Fruit fly (Drosophila melanogaster) whole organism, embryonic: ENCODE data around the gene ATPsynO.

ENCODE experiments used
- Abd-B ChIP-seq: fragments of 200-800 bp; sonication (Bioruptor generic); optimal IDR thresholded peaks from 2 replicates; lab custom pipeline; 2018; ENCODE audit warnings: missing biosample characterization, mild to moderate bottlenecking, missing genetic modification characterization, moderate library complexity
- CG10267 ChIP-seq: fragments of 200-800 bp; sonication (Bioruptor generic); optimal IDR thresholded peaks from 2 replicates; lab custom pipeline; 2018; ENCODE audit warnings: missing biosample characterization, mild to moderate bottlenecking, missing genetic modification characterization, moderate library complexity
- CG12659 ChIP-seq: fragments of 200-800 bp; sonication (Bioruptor generic); optimal IDR thresholded peaks from 3 replicates; lab custom pipeline; 2017; ENCODE audit warnings: mild to moderate bottlenecking, missing biosample characterization, missing genetic modification reagents, missing genetic modification characterization
- CG13123 ChIP-seq: fragments of 200-800 bp; sonication (Bioruptor generic); optimal IDR thresholded peaks from 2 replicates; lab custom pipeline; 2016; ENCODE audit warnings: missing biosample characterization, missing genetic modification characterization
- CG14710 ChIP-seq: fragments of 200-800 bp; sonication (Bioruptor generic); optimal IDR thresholded peaks from 3 replicates; lab custom pipeline; 2019; ENCODE audit warnings: missing biosample characterization, mild to moderate bottlenecking, missing genetic modification characterization, moderate library complexity
- CG15011 ChIP-seq: fragments of 200-800 bp; sonication (Bioruptor generic); optimal IDR thresholded peaks from 3 replicates; lab custom pipeline; 2018; ENCODE audit warnings: missing biosample characterization, mild to moderate bottlenecking, missing genetic modification characterization
- CG16813 ChIP-seq: fragments of 200-800 bp; sonication (Bioruptor generic); IDR thresholded peaks from 3 replicates; pipeline ENCODE4 v1.3.6; 2022; ENCODE audit warnings: missing biosample characterization, missing genetic modification characterization; ENCODE audit not compliant: partially characterized antibody
- CG17186 ChIP-seq: fragments of 200-800 bp; sonication (Bioruptor generic); optimal IDR thresholded peaks from 3 replicates; lab custom pipeline; 2017; ENCODE audit warnings: missing biosample characterization, missing genetic modification reagents, missing genetic modification characterization
- CG1792 ChIP-seq: fragments of 200-800 bp; sonication (Bioruptor generic); optimal IDR thresholded peaks from 2 replicates; lab custom pipeline; 2016; ENCODE audit warnings: missing biosample characterization, missing genetic modification characterization
- CG18476 ChIP-seq: fragments of 200-800 bp; sonication (Bioruptor generic); optimal IDR thresholded peaks from 2 replicates; lab custom pipeline; 2016; ENCODE audit warnings: missing biosample characterization, mild to moderate bottlenecking, missing genetic modification characterization
- CG3281 ChIP-seq: fragments of 200-800 bp; sonication (Bioruptor generic); optimal IDR thresholded peaks from 3 replicates; lab custom pipeline; 2017; ENCODE audit warnings: missing biosample characterization, mild to moderate bottlenecking, missing genetic modification characterization
- CG9797 ChIP-seq: fragments of 200-800 bp; sonication (Bioruptor generic); optimal IDR thresholded peaks from 3 replicates; lab custom pipeline; 2018; ENCODE audit warnings: missing biosample characterization, mild to moderate bottlenecking, missing genetic modification characterization
- CkIIα-i1 ChIP-seq: fragments of 200-800 bp; sonication (Bioruptor generic); IDR thresholded peaks from 2 replicates; pipeline ENCODE4 v1.3.6; 2022; ENCODE audit warnings: missing biosample characterization, missing genetic modification characterization
- Dp ChIP-seq: fragments of 200-800 bp; sonication (Bioruptor generic); optimal IDR thresholded peaks from 2 replicates; lab custom pipeline; 2018; ENCODE audit warnings: missing biosample characterization, mild to moderate bottlenecking, missing genetic modification characterization, moderate library complexity
- Dref ChIP-seq: fragments of 200-800 bp; sonication (Bioruptor generic); IDR thresholded peaks from 2 replicates; pipeline ENCODE4 v1.3.6; 2022; ENCODE audit warnings: missing biosample characterization, missing genetic modification characterization
- E2f2 ChIP-seq: fragments of 200-800 bp; sonication (Bioruptor generic); IDR thresholded peaks from 2 replicates; pipeline ENCODE4 v1.3.6; 2022; ENCODE audit warnings: missing biosample characterization, missing genetic modification characterization
- Gsc ChIP-seq: fragments of 200-800 bp; sonication (Bioruptor generic); IDR thresholded peaks from 2 replicates; pipeline ENCODE4 v1.3.6; 2022; ENCODE audit warnings: missing biosample characterization, missing genetic modification characterization
- HLH4C ChIP-seq: fragments of 200-800 bp; sonication (Bioruptor generic); IDR thresholded peaks from 3 replicates; pipeline ENCODE4 v1.3.6; 2022; ENCODE audit warnings: missing biosample characterization, missing genetic modification characterization; ENCODE audit not compliant: partially characterized antibody
- Hand ChIP-seq: fragments of 200-800 bp; sonication (Bioruptor generic); optimal IDR thresholded peaks from 2 replicates; lab custom pipeline; 2017; ENCODE audit warnings: mild to moderate bottlenecking, missing biosample characterization, missing genetic modification reagents, missing genetic modification characterization
- MBD-R2 ChIP-seq: fragments of 200-800 bp; sonication (Bioruptor generic); IDR thresholded peaks from 2 replicates; pipeline ENCODE4 v1.3.6; 2022; ENCODE audit warnings: missing biosample characterization, missing genetic modification characterization
- Mes4 ChIP-seq: fragments of 200-800 bp; sonication (Bioruptor generic); optimal IDR thresholded peaks from 2 replicates; lab custom pipeline; 2016; ENCODE audit warnings: missing biosample characterization, missing genetic modification characterization
- Sin3A ChIP-seq: fragments of >200 bp; optimal IDR thresholded peaks from 2 replicates; lab custom pipeline; 2018
- Tbp ChIP-seq: fragments of >200 bp; optimal IDR thresholded peaks from 2 replicates; lab custom pipeline; 2018; ENCODE audit warnings: missing biosample characterization, missing genetic modification characterization
- amos ChIP-seq: fragments of 200-800 bp; sonication (Bioruptor generic); IDR thresholded peaks from 2 replicates; pipeline ENCODE4 v1.3.6; 2022; ENCODE audit warnings: missing biosample characterization, missing genetic modification characterization; ENCODE audit not compliant: partially characterized antibody
- ato ChIP-seq: fragments of 200-800 bp; sonication (Bioruptor generic); IDR thresholded peaks from 2 replicates; pipeline ENCODE4 v1.3.6; 2022; ENCODE audit warnings: missing biosample characterization, missing genetic modification characterization; ENCODE audit not compliant: partially characterized antibody
- az2 ChIP-seq: fragments of 200-800 bp; sonication (Bioruptor generic); optimal IDR thresholded peaks from 3 replicates; lab custom pipeline; 2016; ENCODE audit warnings: missing biosample characterization, missing genetic modification characterization
- bbx ChIP-seq: fragments of 200-800 bp; sonication (Bioruptor generic); IDR thresholded peaks from 2 replicates; pipeline ENCODE4 v1.3.6; 2022; ENCODE audit warnings: missing biosample characterization, missing genetic modification characterization; ENCODE audit not compliant: partially characterized antibody
- cato ChIP-seq: fragments of 200-800 bp; sonication (Bioruptor generic); optimal IDR thresholded peaks from 2 replicates; lab custom pipeline; 2016; ENCODE audit warnings: missing biosample characterization, missing genetic modification characterization, borderline replicate concordance
- crol ChIP-seq: fragments of 200-800 bp; sonication (Bioruptor generic); IDR thresholded peaks from 2 replicates; pipeline ENCODE4 v1.3.6; 2022; ENCODE audit warnings: missing biosample characterization, missing genetic modification characterization
- gcm ChIP-seq: fragments of 200-800 bp; sonication (Bioruptor generic); optimal IDR thresholded peaks from 2 replicates; lab custom pipeline; 2019; ENCODE audit warnings: missing biosample characterization, mild to moderate bottlenecking, missing genetic modification characterization, moderate library complexity
- hbn ChIP-seq: fragments of 200-800 bp; sonication (Bioruptor generic); IDR thresholded peaks from 2 replicates; pipeline ENCODE4 v1.3.6; 2022; ENCODE audit warnings: missing biosample characterization, missing genetic modification characterization; ENCODE audit not compliant: partially characterized antibody
- hth ChIP-seq: fragments of >200 bp; optimal IDR thresholded peaks from 2 replicates; lab custom pipeline; 2017; ENCODE audit warnings: inconsistent platforms
- klu ChIP-seq: fragments of 200-800 bp; sonication (Bioruptor generic); IDR thresholded peaks from 2 replicates; pipeline ENCODE4 v1.3.6; 2022; ENCODE audit warnings: missing biosample characterization, missing genetic modification characterization
- lola ChIP-seq, 3 experiments: fragments of >200 bp in 2 of 3; fragments of 200-800 bp in 1 of 3; sonication (Bioruptor generic) in 1 of 3; optimal IDR thresholded peaks; 2 replicates each; lab custom pipeline; 2017 to 2019; ENCODE audit warnings: missing biosample characterization in 3 of 3, missing genetic modification characterization in 3 of 3, mild to moderate bottlenecking in 1 of 3, moderate library complexity in 1 of 3
- mld ChIP-seq: fragments of 200-800 bp; sonication (Bioruptor generic); IDR thresholded peaks from 3 replicates; pipeline ENCODE4 v1.3.6; 2022; ENCODE audit warnings: missing biosample characterization, missing genetic modification characterization; ENCODE audit not compliant: partially characterized antibody
- nerfin-1 ChIP-seq: fragments of 200-800 bp; sonication (Bioruptor generic); optimal IDR thresholded peaks from 3 replicates; lab custom pipeline; 2019; ENCODE audit warnings: missing biosample characterization, mild to moderate bottlenecking, missing genetic modification characterization, moderate library complexity
- otp ChIP-seq: fragments of 200-800 bp; sonication (Bioruptor generic); IDR thresholded peaks from 3 replicates; pipeline ENCODE4, ENCODE4 v1.3.6; 2022; ENCODE audit warnings: missing biosample characterization, missing genetic modification characterization
- phol ChIP-seq: fragments of 200-800 bp; sonication (Bioruptor generic); optimal IDR thresholded peaks from 3 replicates; lab custom pipeline; 2018; ENCODE audit warnings: missing biosample characterization, mild to moderate bottlenecking, missing genetic modification characterization, moderate library complexity
- psq ChIP-seq: fragments of 200-800 bp; sonication (Bioruptor generic); optimal IDR thresholded peaks from 2 replicates; lab custom pipeline; 2017; ENCODE audit warnings: missing biosample characterization, missing genetic modification characterization
- pum ChIP-seq: fragments of 200-800 bp; sonication (Bioruptor generic); optimal IDR thresholded peaks from 2 replicates; lab custom pipeline; 2016; ENCODE audit warnings: missing biosample characterization, missing genetic modification characterization
- ro ChIP-seq: fragments of 200-800 bp; sonication (Bioruptor generic); IDR thresholded peaks from 2 replicates; pipeline ENCODE4 v1.3.6; 2022; ENCODE audit warnings: missing biosample characterization, missing genetic modification characterization
- sens ChIP-seq: fragments of 200-800 bp; sonication (Bioruptor generic); peaks from one replicate; lab custom pipeline; 2016; ENCODE audit warnings: missing biosample characterization, missing genetic modification characterization
- unc-4 ChIP-seq: fragments of 200-800 bp; sonication (Bioruptor generic); IDR thresholded peaks from 2 replicates; pipeline ENCODE4 v1.3.6; 2022; ENCODE audit warnings: missing biosample characterization, missing genetic modification characterization; ENCODE audit not compliant: partially characterized antibody
- vnd ChIP-seq: fragments of 200-800 bp; sonication (Bioruptor generic); IDR thresholded peaks from 3 replicates; pipeline ENCODE4 v1.3.6; 2022; ENCODE audit warnings: missing biosample characterization, missing genetic modification characterization; ENCODE audit not compliant: partially characterized antibody
- vvl ChIP-seq: fragments of 200-800 bp; sonication (Bioruptor generic); IDR thresholded peaks from 2 replicates; pipeline ENCODE4 v1.3.6; 2022; ENCODE audit warnings: missing biosample characterization, missing genetic modification characterization
- wdn ChIP-seq: fragments of 200-800 bp; sonication (Bioruptor generic); IDR thresholded peaks from 2 replicates; pipeline ENCODE4 v1.3.6; 2022; ENCODE audit warnings: missing biosample characterization, missing genetic modification characterization

The ATPsynO gene

dm6 chr3R:15262710-15263672 lies 2.4 kb upstream of the ATPsynO start, which contains the start of the genes eIF2gamma and Set (continued):
- no peak for TF ChIP-seq Hand
- TF ChIP-seq Sin3A (lab: Kevin White, UChicago), result peak; percentile 67

- TF ChIP-seq crol (GFP tag; lab: Robert Waterston, UW) (peak; percentile 87), cato (GFP tag; lab: Kevin White, UChicago) (no peak), hbn (peak; percentile 30), vnd (no peak), ato (GFP tag; lab: Robert Waterston, UW) (0 out of 2 replicates have a peak, but pooled peaks have one; percentile 30), mld (GFP tag; lab: Robert Waterston, UW) (0 out of 3 replicates have a peak, but pooled peaks have one; percentile 17), unc-4 (GFP tag; lab: Robert Waterston, UW) (peak; percentile 37), Dp (GFP tag; lab: Kevin White, UChicago) (peak; percentile 29), ro (GFP tag; lab: Robert Waterston, UW) (no peak), Mes4 (GFP tag; lab: Kevin White, UChicago) (no peak), nerfin-1 (tag; lab: Kevin White, UChicago) (no peak), E2f2 (peak; percentile 43; the same call in 1 of the 2 replicates), CG15011 (no peak), amos (GFP tag; lab: Robert Waterston, UW) (peak; percentile 33; the same call in 1 of the 2 replicates), CG16813 (GFP tag; lab: Robert Waterston, UW) (0 out of 3 replicates have a peak, but pooled peaks have one; percentile 16), phol (tag; lab: Kevin White, UChicago) (peak; percentile 30), bbx (no peak), Dref (peak; percentile 65), klu (GFP tag; lab: Robert Waterston, UW) (no peak), otp (GFP tag; lab: Robert Waterston, UW) (no peak), CG10267 (no peak), HLH4C (peak; percentile 6; the same call in 2 of the 3 replicates)
Observed at dm6 chr3R:15263946-15264345, 1.4 kb upstream of the ATPsynO start.

dm6 chr3R:15268426-15268825 lies 3.0 kb downstream of the ATPsynO start, which contains the start of the genes CG14864 and Zip88E:
Gene CG14864, minus strand, starts transcription at chr3R:15268538.
Gene Zip88E, plus strand, starts transcription at chr3R:15268662.
- TF ChIP-seq CkIIα-i1 (GFP tag; lab: Robert Waterston, UW), result no peak
- TF ChIP-seq CG3281, result no peak
- TF ChIP-seq mld (GFP tag; lab: Robert Waterston, UW), result no peak
- no peak for TF ChIP-seq psq (GFP tag; lab: Kevin White, UChicago)
- peak; percentile 81 for TF ChIP-seq MBD-R2 (GFP tag; lab: Robert Waterston, UW)
- no peak for TF ChIP-seq CG1792 (GFP tag; lab: Kevin White, UChicago)
- TF ChIP-seq Abd-B (GFP tag; lab: Kevin White, UChicago), result no peak
- TF ChIP-seq wdn, result no peak
- TF ChIP-seq sens (GFP tag; lab: Kevin White, UChicago), result peak; percentile 33
- TF ChIP-seq CG12659, result peak; percentile 17
- TF ChIP-seq CG17186 (GFP tag; lab: Kevin White, UChicago), result peak; percentile 30
- TF ChIP-seq Gsc (GFP tag; lab: Robert Waterston, UW), result no peak
- TF ChIP-seq CG9797 (GFP tag; lab: Kevin White, UChicago), result peak; percentile 77
- TF ChIP-seq vvl (GFP tag; lab: Robert Waterston, UW), result 0 out of 2 replicates have a peak, but pooled peaks have one; percentile 10
- TF ChIP-seq CG13123 (GFP tag; lab: Kevin White, UChicago), result no peak
- TF ChIP-seq hth (lab: Kevin White, UChicago), result no peak
- peak; percentile 23 for TF ChIP-seq CG14710 (tag; lab: Kevin White, UChicago)
- no peak for TF ChIP-seq CG18476 (GFP tag; lab: Kevin White, UChicago)
- peak; percentile 23; the same call in 1 of the 2 replicates for TF ChIP-seq amos (GFP tag; lab: Robert Waterston, UW)
- TF ChIP-seq az2 (GFP tag; lab: Kevin White, UChicago), result no peak
- TF ChIP-seq gcm (GFP tag; lab: Kevin White, UChicago), result no peak
- no peak for TF ChIP-seq lola (GFP tag; optimal IDR thresholded peaks at IDR 0.05; lab: Kevin White, UChicago)
- TF ChIP-seq Tbp (GFP tag; lab: Kevin White, UChicago), result no peak
- TF ChIP-seq pum (GFP tag; lab: Kevin White, UChicago), result no peak
